Worm (Caenorhabditis elegans) whole organism, L3 larva: ENCODE data around the gene srv-7.

Experiments used
- R02D3.7 ChIP-seq: fragments of 150-350 bp; optimal IDR thresholded peaks from 2 replicates; lab custom pipeline; 2014; ENCODE audit warnings: missing biosample characterization, missing genetic modification characterization
- ZK546.5 ChIP-seq: sonication (generic microtip); optimal IDR thresholded peaks from 2 replicates; lab custom pipeline; 2017; ENCODE audit warnings: missing biosample characterization, missing genetic modification characterization
- ama-1 ChIP-seq: fragments of 150-350 bp; optimal IDR thresholded peaks from 2 replicates; lab custom pipeline; 2018
- nhr-11 ChIP-seq: fragments of 150-350 bp; optimal IDR thresholded peaks from 2 replicates; lab custom pipeline; 2014; ENCODE audit warnings: missing biosample characterization, missing genetic modification characterization
- nhr-12 ChIP-seq: fragments of 150-350 bp; optimal IDR thresholded peaks from 2 replicates; lab custom pipeline; 2014; ENCODE audit warnings: missing biosample characterization, missing genetic modification characterization
- nhr-77 ChIP-seq: fragments of 150-350 bp; optimal IDR thresholded peaks from 2 replicates; lab custom pipeline; 2014; ENCODE audit warnings: missing biosample characterization, missing genetic modification characterization
- skn-1 ChIP-seq: fragments of 150-350 bp; optimal IDR thresholded peaks from 2 replicates; lab custom pipeline; 2014; ENCODE audit warnings: missing biosample characterization, missing genetic modification characterization
- unc-39 ChIP-seq: sonication (generic microtip); optimal IDR thresholded peaks from 4 replicates; lab custom pipeline; 2017; ENCODE audit warnings: missing biosample characterization, missing genetic modification characterization

DNA sequence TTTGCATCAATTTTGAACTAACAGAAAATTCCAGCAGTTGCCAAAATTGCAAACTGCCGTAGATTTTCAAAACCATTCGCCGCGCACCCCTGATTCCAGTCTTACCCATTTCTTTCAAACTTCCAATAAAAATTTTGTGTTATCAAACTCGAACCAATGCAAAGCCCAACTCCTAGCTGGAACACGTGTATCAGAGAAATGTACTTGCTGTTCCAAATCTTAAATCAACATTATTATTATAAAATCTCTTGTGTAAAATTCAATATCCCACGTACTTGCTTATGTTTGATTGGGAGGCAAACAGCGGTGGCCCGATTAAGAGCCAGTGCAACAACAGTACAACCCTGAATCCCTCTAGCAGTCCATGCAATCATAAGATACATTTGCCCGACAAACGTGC, 3.7 kb downstream of the srv-7 start:
- TF ChIP-seq R02D3.7 (tag; lab: Kevin White, UChicago): no peak
- no peak for TF ChIP-seq unc-39 (tag; lab: Kevin White, UChicago)
- no peak for TF ChIP-seq nhr-77
- TF ChIP-seq nhr-11 (tag; lab: Kevin White, UChicago): no peak
- no peak for TF ChIP-seq skn-1 (tag; lab: Kevin White, UChicago)
- no peak for TF ChIP-seq nhr-12 (tag; lab: Kevin White, UChicago)
- TF ChIP-seq ZK546.5 (tag; lab: Kevin White, UChicago): no peak
- TF ChIP-seq ama-1: no peak
